Fruit fly (Drosophila melanogaster) whole organism, prepupa: ENCODE measurements around the gene PGRP-LD.

Source experiments
- CG32006 ChIP-seq: fragments of 200-800 bp; sonication (Bioruptor generic); optimal IDR thresholded peaks from 3 replicates; lab custom pipeline; 2017; ENCODE audit warnings: missing biosample characterization, mild to moderate bottlenecking, missing genetic modification characterization
- CG4318 ChIP-seq: fragments of 200-800 bp; sonication (Bioruptor generic); optimal IDR thresholded peaks from 3 replicates; lab custom pipeline; 2017; ENCODE audit warnings: missing biosample characterization, mild to moderate bottlenecking, missing genetic modification characterization
- CG6276 ChIP-seq: fragments of 200-800 bp; sonication (Bioruptor generic); optimal IDR thresholded peaks from 2 replicates; lab custom pipeline; 2017; ENCODE audit warnings: missing biosample characterization, mild to moderate bottlenecking, missing genetic modification characterization
- CG8119 ChIP-seq: fragments of 200-800 bp; sonication (Bioruptor generic); IDR thresholded peaks from 3 replicates; pipeline ENCODE4 v1.3.6; 2022; ENCODE audit warnings: missing biosample characterization, missing genetic modification characterization
- CG8632 ChIP-seq: fragments of 200-800 bp; sonication (Bioruptor generic); optimal IDR thresholded peaks from 3 replicates; lab custom pipeline; 2016; ENCODE audit warnings: missing biosample characterization, missing genetic modification characterization
- Hr39 ChIP-seq: fragments of 200-800 bp; sonication (Bioruptor generic); optimal IDR thresholded peaks from 2 replicates; lab custom pipeline; 2016; ENCODE audit warnings: missing biosample characterization, missing genetic modification characterization
- OdsH ChIP-seq: fragments of 200-800 bp; sonication (Bioruptor generic); optimal IDR thresholded peaks from 3 replicates; lab custom pipeline; 2016; ENCODE audit warnings: missing biosample characterization, missing genetic modification characterization
- Smox ChIP-seq: fragments of 200-800 bp; sonication (Bioruptor generic); optimal IDR thresholded peaks from 3 replicates; lab custom pipeline; 2016; ENCODE audit warnings: missing biosample characterization, missing genetic modification characterization
- fd85E ChIP-seq: fragments of 200-800 bp; sonication (Bioruptor generic); optimal IDR thresholded peaks from 3 replicates; lab custom pipeline; 2016; ENCODE audit warnings: missing biosample characterization, missing genetic modification characterization
- ss ChIP-seq, 2 experiments: fragments of 200-800 bp; sonication (Bioruptor generic); optimal IDR thresholded peaks; 2 replicates in 1 of 2; 3 replicates in 1 of 2; lab custom pipeline; 2017 to 2018; ENCODE audit warnings: mild to moderate bottlenecking in 2 of 2, missing biosample characterization in 2 of 2, missing genetic modification characterization in 2 of 2, moderate library complexity in 1 of 2
- svp ChIP-seq: fragments of 200-800 bp; sonication (Bioruptor generic); peaks from one replicate; lab custom pipeline; 2016; ENCODE audit warnings: missing biosample characterization, missing genetic modification characterization

Gene PGRP-LD

dm6 chr3L:5834245-5834644 is 54.4 kb downstream of the PGRP-LD start (continued):
- TF ChIP-seq Hr39 (GFP tag; lab: Kevin White, UChicago) (peak; percentile 67), Smox (GFP tag; lab: Kevin White, UChicago) (peak; percentile 34), CG8632 (peak; percentile 43), ss (GFP tag; optimal IDR thresholded peaks at IDR 0.05; lab: Kevin White, UChicago) (peak; percentile 48 to 55), OdsH (GFP tag; lab: Kevin White, UChicago) (peak; percentile 91), CG6276 (GFP tag; lab: Kevin White, UChicago) (peak; percentile 94), CG8119 (peak; percentile 97), CG32006 (peak; percentile 96), fd85E (GFP tag; lab: Kevin White, UChicago) (peak; percentile 27), svp (GFP tag; lab: Kevin White, UChicago) (peak; percentile 82), CG4318 (GFP tag; lab: Kevin White, UChicago) (peak; percentile 92)
